Worm (Caenorhabditis elegans) whole organism, early embryonic: Measurements from ENCODE around the gene C07A9.9.

ENCODE experiments used
- B0310.2 ChIP-seq: sonication (generic microtip); optimal IDR thresholded peaks from 2 replicates; lab custom pipeline; 2016; ENCODE audit warnings: mild to moderate bottlenecking, missing genetic modification characterization, missing compliant biosample characterization
- F13C5.2 ChIP-seq: sonication (generic microtip); optimal IDR thresholded peaks from 2 replicates; lab custom pipeline; 2017; ENCODE audit warnings: mild to moderate bottlenecking, missing genetic modification characterization, inconsistent platforms, missing compliant biosample characterization
- aly-1 ChIP-seq: sonication (generic microtip); optimal IDR thresholded peaks from 2 replicates; lab custom pipeline; 2016; ENCODE audit warnings: missing genetic modification characterization, missing compliant biosample characterization
- ama-1 ChIP-seq: fragments of 150-350 bp; optimal IDR thresholded peaks from 2 replicates; lab custom pipeline; 2014
- ceh-13 ChIP-seq: fragments of 200-800 bp; sonication (Bioruptor generic); optimal IDR thresholded peaks from 2 replicates; lab custom pipeline; 2018; ENCODE audit warnings: mild to moderate bottlenecking, missing genetic modification characterization, missing compliant biosample characterization
- ceh-36 ChIP-seq: sonication (generic microtip); optimal IDR thresholded peaks from 2 replicates; lab custom pipeline; 2016; ENCODE audit warnings: missing genetic modification characterization, inconsistent platforms, missing compliant biosample characterization
- ets-7 ChIP-seq: sonication (generic microtip); optimal IDR thresholded peaks from 2 replicates; lab custom pipeline; 2016; ENCODE audit warnings: missing genotype, missing genetic modification characterization, missing compliant biosample characterization
- flt-1 ChIP-seq: fragments of 200-800 bp; sonication (Bioruptor generic); IDR thresholded peaks from 2 replicates; pipeline ENCODE4 v1.3.6; 2022; ENCODE audit warnings: missing genetic modification characterization, missing compliant biosample characterization
- hmbx-1 ChIP-seq: sonication (generic microtip); optimal IDR thresholded peaks from 2 replicates; lab custom pipeline; 2016; ENCODE audit warnings: mild to moderate bottlenecking, missing genetic modification characterization, missing compliant biosample characterization
- hmg-4 ChIP-seq: fragments of 200-800 bp; sonication (Bioruptor generic); optimal IDR thresholded peaks from 2 replicates; lab custom pipeline; 2018; ENCODE audit warnings: mild to moderate bottlenecking, missing genetic modification characterization, missing compliant biosample characterization
- hnd-1 ChIP-seq: sonication (generic microtip); optimal IDR thresholded peaks from 2 replicates; lab custom pipeline; 2016; ENCODE audit warnings: missing genetic modification characterization, missing compliant biosample characterization
- pes-1 ChIP-seq: fragments of 200-800 bp; sonication (Bioruptor generic); IDR thresholded peaks from 2 replicates; pipeline ENCODE4 v1.3.6; 2022; ENCODE audit warnings: missing genetic modification reagents, missing genetic modification characterization, missing compliant biosample characterization
- scrt-1 ChIP-seq: fragments of 200-800 bp; sonication (Bioruptor generic); IDR thresholded peaks from 2 replicates; pipeline ENCODE4 v1.3.6; 2022; ENCODE audit warnings: missing genetic modification characterization, missing compliant biosample characterization
- sea-1 ChIP-seq: fragments of 200-800 bp; sonication (Bioruptor generic); conservative IDR thresholded peaks from 2 replicates; pipeline ENCODE4 v1.3.6; 2022; ENCODE audit warnings: missing genetic modification characterization, missing compliant biosample characterization
- tbx-11 ChIP-seq: fragments of 200-800 bp; sonication (Bioruptor generic); IDR thresholded peaks from 2 replicates; pipeline ENCODE4 v1.3.6; 2022; ENCODE audit warnings: missing genetic modification characterization, missing compliant biosample characterization
- tbx-37 ChIP-seq: fragments of 200-800 bp; sonication (Bioruptor generic); conservative IDR thresholded peaks from 2 replicates; pipeline ENCODE4 v1.3.6; 2022; ENCODE audit warnings: missing genetic modification reagents, missing genetic modification characterization, missing compliant biosample characterization
- tra-4 ChIP-seq: sonication (generic microtip); optimal IDR thresholded peaks from 2 replicates; lab custom pipeline; 2017; ENCODE audit warnings: missing genetic modification characterization, missing compliant biosample characterization

Gene C07A9.9

DNA sequence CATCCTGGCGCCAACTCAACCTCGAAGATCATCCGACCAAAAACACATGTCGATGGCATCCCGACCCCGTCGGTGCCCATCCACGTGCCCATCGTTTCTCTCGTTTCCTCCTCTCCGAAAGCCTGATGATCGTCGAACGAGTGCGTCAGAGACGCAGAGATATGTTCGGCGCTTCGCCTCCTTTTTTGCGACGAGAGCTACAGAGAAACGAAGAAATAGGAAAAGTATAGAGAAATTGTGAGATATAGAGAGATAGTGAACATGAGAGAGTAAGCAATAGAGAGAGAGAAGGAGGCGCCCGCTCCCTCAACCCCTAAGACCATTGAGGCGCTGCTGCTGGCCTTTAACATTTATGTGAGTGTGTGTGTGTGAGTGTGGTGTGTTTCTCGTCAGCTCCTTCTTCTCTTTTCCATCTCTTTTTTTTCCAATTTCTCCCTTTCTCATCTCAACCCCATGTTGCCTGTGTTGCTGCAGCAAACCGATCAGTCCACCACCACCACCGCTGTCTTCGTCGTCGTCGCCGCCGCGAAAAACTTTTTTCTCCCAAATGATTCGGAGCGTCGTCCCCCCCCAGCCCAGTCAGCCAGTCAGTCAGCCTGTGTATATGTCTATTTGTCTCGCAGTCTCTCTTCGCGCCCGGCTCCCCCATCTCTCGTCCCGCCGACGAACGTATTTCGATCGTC, 48.2 kb downstream of the C07A9.9 start, which contains the start of gene hlh-11:
Gene hlh-11 (plus strand): TSS at position 633 of the 683 bp plus-strand sequence.
- TF ChIP-seq tbx-37 (GFP tag; lab: Robert Waterston, UW) (no peak), ets-7 (no peak), ceh-13 (GFP tag; lab: Kevin White, UChicago) (no peak), ama-1 (no peak), ceh-36 (tag; lab: Kevin White, UChicago) (no peak), sea-1 (no peak), tra-4 (tag; lab: Kevin White, UChicago) (no peak), hmbx-1 (tag; lab: Kevin White, UChicago) (no peak), scrt-1 (GFP tag; lab: Robert Waterston, UW) (no peak), hnd-1 (tag; lab: Kevin White, UChicago) (no peak), flt-1 (GFP tag; lab: Robert Waterston, UW) (no peak)

DNA sequence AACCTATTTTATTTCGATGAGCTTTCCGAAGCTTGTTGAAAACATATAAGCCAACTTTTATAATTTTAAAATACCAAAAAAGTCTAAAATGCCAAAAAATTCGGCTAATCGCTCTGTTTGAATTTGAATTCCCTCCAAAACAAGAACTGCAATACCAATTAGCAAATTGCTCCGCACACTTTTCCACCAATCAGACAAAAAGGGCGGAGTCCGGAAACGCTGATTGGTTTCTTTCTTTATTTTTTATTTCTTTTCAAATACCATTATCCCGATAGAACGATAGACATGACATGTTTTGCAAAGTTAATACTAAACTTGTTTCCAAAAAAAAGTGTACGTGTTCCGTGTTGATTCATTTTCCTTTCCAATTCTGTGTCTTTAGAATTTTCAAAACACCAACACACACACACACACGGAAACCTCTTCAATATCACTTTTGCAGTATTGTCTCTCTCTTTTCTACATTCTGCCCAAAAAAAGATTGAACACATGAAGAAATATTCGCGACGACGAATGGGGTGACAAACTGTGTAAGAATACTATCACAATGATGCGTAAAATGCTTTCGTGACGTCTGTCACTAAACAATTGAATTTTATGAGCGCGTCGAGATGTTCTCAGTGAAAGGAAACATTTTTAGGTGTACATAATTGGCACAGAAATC, 49.7 kb downstream of the C07A9.9 start:
- TF ChIP-seq tbx-37 (GFP tag; lab: Robert Waterston, UW) = no peak
- TF ChIP-seq B0310.2 (tag; lab: Kevin White, UChicago) = no peak
- TF ChIP-seq tra-4 (tag; lab: Kevin White, UChicago) = no peak
- no peak for TF ChIP-seq sea-1
- no peak for TF ChIP-seq flt-1 (GFP tag; lab: Robert Waterston, UW)
- no peak for TF ChIP-seq aly-1 (tag; lab: Kevin White, UChicago)
- TF ChIP-seq F13C5.2 (tag; lab: Kevin White, UChicago) = no peak
- no peak for TF ChIP-seq pes-1 (GFP tag; lab: Robert Waterston, UW)
- no peak for TF ChIP-seq hmg-4
- no peak for TF ChIP-seq ceh-36 (tag; lab: Kevin White, UChicago)
- no peak for TF ChIP-seq ets-7
- no peak for TF ChIP-seq ama-1
- TF ChIP-seq hmbx-1 (tag; lab: Kevin White, UChicago) = no peak
- no peak for TF ChIP-seq ceh-13 (GFP tag; lab: Kevin White, UChicago)
- TF ChIP-seq hnd-1 (tag; lab: Kevin White, UChicago) = no peak
- TF ChIP-seq scrt-1 (GFP tag; lab: Robert Waterston, UW) = no peak
- no peak for TF ChIP-seq tbx-11 (GFP tag; lab: Robert Waterston, UW)

DNA sequence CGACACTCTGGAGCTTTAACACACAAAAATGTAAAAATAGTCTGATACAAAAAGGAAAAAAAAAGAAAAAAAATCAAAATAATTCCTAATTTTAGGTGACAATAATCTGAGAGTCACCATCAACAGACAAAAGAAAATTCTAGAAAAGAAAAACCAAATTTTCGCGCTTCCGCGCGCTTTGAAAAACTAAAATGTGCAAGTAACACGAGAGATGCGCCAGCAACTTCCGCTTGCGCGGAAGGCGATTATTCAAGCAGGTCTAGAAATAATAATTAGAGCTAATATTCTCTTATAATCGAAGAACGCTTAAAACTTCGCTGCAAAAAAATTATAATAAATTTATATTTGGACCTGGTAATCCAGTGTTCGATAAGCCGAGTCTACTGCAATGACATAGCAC, 50.5 kb downstream of the C07A9.9 start:
- TF ChIP-seq pes-1 (GFP tag; lab: Robert Waterston, UW) (no peak), ceh-36 (tag; lab: Kevin White, UChicago) (no peak), aly-1 (tag; lab: Kevin White, UChicago) (no peak), tra-4 (tag; lab: Kevin White, UChicago) (no peak), sea-1 (no peak), ceh-13 (GFP tag; lab: Kevin White, UChicago) (no peak), ama-1 (no peak), F13C5.2 (tag; lab: Kevin White, UChicago) (no peak), tbx-37 (GFP tag; lab: Robert Waterston, UW) (no peak)

DNA sequence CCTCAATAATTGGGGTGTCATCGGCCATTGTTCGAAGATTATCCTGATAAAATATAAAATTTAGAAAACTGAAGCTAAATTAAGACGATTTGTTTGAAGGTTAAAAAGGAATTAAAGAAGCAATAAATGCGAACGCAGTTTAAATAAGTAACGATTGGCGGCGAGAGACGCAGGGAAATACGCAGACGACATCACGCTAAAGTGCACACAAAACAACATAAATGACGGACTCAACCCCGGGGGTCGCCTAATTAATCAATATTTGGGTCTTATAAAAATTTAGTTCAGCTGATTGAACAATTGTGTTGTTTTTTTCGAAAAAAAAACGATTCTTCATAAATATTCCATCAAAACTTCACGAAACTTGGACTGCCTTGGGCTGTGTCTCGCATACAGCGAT, 51.0 kb downstream of the C07A9.9 start, which contains the start of gene hcp-3:
Gene hcp-3 (minus strand): TSS at position 45 of the 400 bp plus-strand sequence.
- TF ChIP-seq pes-1 (GFP tag; lab: Robert Waterston, UW) = no peak
- TF ChIP-seq sea-1 = no peak
- TF ChIP-seq ceh-36 (tag; lab: Kevin White, UChicago) = no peak
- TF ChIP-seq tra-4 (tag; lab: Kevin White, UChicago) = no peak

DNA sequence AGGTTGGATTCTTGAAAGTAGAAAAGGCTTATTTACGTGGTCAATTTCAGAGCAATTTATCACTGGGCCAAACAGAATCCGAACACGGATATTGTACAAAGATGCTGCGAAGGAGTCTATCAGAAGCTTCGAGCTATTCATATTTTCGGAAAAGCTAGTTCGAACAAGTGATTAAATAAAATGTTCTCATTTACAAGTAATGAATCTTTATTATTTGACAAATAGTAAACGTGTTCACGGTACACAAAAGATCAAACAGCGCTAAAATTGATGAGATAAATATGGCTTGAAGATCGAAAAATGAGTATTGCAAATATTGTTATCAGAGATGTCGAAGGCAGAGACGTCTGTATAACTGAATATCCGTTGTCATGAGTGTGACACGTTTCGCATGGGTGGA, 52.3 kb downstream of the C07A9.9 start:
- TF ChIP-seq F13C5.2 (tag; lab: Kevin White, UChicago) = no peak
- no peak for TF ChIP-seq sea-1
- no peak for TF ChIP-seq tra-4 (tag; lab: Kevin White, UChicago)
- no peak for TF ChIP-seq B0310.2 (tag; lab: Kevin White, UChicago)
- no peak for TF ChIP-seq aly-1 (tag; lab: Kevin White, UChicago)
- no peak for TF ChIP-seq ceh-36 (tag; lab: Kevin White, UChicago)
- TF ChIP-seq scrt-1 (GFP tag; lab: Robert Waterston, UW) = no peak
- TF ChIP-seq ets-7 = no peak
- TF ChIP-seq ceh-13 (GFP tag; lab: Kevin White, UChicago) = no peak
- no peak for TF ChIP-seq hmg-4
- no peak for TF ChIP-seq ama-1
- TF ChIP-seq flt-1 (GFP tag; lab: Robert Waterston, UW) = no peak
- TF ChIP-seq hmbx-1 (tag; lab: Kevin White, UChicago) = no peak
- TF ChIP-seq tbx-37 (GFP tag; lab: Robert Waterston, UW) = no peak
- TF ChIP-seq tbx-11 (GFP tag; lab: Robert Waterston, UW) = no peak
- no peak for TF ChIP-seq hnd-1 (tag; lab: Kevin White, UChicago)

DNA sequence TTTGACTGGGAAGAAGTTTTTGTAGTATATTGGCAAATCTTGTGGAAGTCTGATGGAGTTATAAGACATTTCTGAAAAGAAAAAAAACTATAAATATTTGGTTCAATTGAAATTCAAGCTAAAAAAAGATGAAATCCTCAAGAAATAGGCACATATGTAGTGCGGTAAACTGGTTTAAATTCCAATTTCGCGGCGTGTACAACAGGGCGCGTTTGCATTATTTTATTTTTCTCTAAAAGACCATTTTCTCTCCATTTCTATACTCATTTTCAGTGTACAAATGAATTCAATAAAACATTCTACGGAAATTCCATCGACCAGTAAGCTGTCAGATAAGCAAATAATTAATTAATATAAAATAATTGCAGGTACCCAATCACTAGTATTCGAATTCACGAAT, 53.2 kb downstream of the C07A9.9 start, which contains the start of the genes pri-1 and F58A4.6:
Gene pri-1 (minus strand): TSS at position 71 of the 400 bp plus-strand sequence.
Gene F58A4.6 (plus strand): TSS at position 272 of the 400 bp plus-strand sequence.
- TF ChIP-seq F13C5.2 (tag; lab: Kevin White, UChicago) (peak; percentile 2), ets-7 (no peak)
